Worm (Caenorhabditis elegans) whole organism, dauer: Measurements from ENCODE around the gene btb-12.

Source experiments
- unc-62 ChIP-seq: sonication (generic microtip); optimal IDR thresholded peaks from 2 replicates; lab custom pipeline; 2017; ENCODE audit warnings: missing biosample characterization, missing genetic modification reagents, missing genetic modification characterization

Gene btb-12

DNA sequence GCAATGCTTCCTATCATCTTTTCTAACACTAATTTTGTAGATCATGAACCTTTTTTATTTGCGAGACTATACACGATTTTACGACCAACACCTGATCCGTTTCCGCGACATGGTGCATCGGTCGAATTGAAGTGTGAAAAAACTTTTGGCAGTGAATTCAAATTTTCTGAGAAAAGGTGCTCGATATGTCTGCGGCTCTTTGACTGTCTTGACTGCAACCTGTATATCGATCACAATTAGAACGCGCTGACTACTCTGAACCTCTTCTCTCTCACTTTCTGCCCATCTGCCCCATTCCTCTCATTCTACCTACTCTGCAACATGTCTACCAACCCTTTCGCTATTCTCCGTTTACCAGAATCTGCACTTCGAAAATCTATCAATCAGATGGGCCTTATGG is 27.2 kb downstream of the btb-12 start, which contains the start of gene fbxb-26:
Gene fbxb-26 (plus strand): TSS at position 301 of the 400 bp plus-strand sequence.
- TF ChIP-seq unc-62: no peak

DNA sequence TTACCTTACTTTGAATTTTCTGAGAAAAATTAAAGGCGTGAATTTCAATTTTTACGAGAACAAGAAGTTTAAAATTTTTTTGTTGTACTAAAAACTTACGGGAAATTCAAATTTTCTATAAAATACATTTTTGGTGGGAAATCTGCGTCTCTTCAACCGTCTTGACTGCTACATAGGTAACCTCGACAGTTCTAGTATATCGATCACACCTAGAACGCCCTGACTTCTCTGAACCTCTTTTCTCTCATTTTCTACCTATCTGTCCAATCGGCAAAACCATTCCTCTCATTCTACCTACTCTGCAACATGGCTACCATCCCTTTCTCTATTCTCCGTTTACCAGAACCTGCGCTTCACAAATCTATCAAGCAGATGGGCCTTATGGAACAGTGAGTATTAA is 28.7 kb downstream of the btb-12 start, which contains the start of gene fbxb-25:
Gene fbxb-25 (plus strand): TSS at position 301 of the 400 bp plus-strand sequence.
- TF ChIP-seq unc-62: no peak

DNA sequence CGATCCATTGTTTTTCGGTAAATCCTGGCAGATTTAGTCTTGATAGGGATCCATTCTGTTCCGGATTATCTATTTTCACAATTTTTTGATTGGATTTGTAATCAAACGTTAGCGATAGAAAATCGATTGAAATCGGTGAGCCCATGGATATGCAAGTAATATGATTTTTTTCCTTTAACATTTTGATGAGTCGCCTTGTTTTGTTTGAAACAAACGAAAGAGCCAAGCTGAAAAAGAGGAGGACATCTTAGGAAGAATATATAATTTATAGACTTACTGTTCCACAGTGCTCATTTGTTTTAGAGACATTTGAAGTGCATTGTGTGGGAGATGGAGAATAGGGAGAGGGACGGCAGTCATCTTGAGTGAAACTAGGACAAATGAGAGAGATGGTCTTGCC is 33.8 kb downstream of the btb-12 start, which contains the start of the genes fbxb-18 and fbxb-19:
Gene fbxb-18 (minus strand): TSS at position 101 of the 400 bp plus-strand sequence.
Gene fbxb-19 (minus strand): TSS at position 369 of the 400 bp plus-strand sequence.
- TF ChIP-seq unc-62: no peak

DNA sequence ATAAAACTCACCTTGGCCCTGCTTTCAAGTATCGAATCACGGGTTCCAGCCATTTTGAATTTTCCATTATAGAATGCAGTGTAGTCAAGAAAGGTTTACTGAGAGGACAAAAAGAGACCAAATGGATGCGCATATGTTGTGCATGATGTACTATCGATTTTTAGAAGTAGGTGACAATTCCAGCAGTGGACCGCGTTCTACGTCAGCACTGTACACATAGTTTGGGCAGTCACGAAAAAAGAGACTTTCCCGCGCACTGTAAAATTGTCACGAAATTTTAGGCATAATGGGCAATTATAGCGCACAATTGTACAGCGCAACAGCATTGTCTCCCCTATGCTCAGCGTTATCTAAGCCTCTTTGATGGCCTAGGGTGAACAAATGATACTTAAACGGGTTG is 36.0 kb downstream of the btb-12 start, which contains the start of gene fbxc-22:
Gene fbxc-22 (minus strand): TSS at position 101 of the 400 bp plus-strand sequence.
- no peak for TF ChIP-seq unc-62

DNA sequence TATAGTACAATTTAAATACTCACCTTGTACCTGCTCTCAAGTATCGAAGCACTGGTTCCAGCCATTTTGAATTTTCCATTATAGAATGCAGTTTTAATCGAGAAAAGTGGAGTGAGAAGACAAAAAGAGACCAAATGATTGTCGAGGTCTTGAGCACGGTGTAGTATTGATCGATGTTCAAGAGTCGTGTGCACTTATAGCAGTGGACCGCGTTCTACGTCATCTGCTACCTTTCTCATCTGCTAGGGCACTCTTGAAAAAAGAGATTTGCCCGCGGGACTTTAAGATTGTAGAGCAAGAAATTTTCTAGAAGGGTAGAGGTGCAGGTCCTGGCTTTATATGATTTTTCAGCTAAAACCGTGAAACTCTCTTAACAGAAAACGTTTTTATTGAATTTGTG is 37.8 kb downstream of the btb-12 start, which contains the start of gene fbxc-21:
Gene fbxc-21 (minus strand): TSS at position 101 of the 400 bp plus-strand sequence.
- TF ChIP-seq unc-62: no peak

DNA sequence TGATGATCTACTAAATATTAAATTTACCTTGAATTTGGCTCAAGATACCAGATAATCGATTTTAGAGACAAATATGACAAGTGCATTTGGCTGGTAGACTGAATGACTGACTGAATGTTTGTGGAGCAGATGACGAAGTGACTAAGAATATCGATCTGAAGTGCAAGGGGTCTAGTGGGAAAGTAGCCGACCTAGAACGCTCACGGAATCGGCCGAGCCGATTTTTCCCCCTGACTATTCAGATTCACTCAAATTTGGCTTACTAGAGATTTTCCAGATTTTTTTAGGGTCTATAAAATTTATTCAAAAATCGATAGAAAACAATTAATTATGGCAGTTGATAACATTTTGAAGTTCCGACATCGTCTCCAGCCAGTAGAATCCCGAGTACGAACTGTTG is 39.5 kb downstream of the btb-12 start, which contains the start of gene fbxc-26:
Gene fbxc-26 (minus strand): TSS at position 101 of the 400 bp plus-strand sequence.
- TF ChIP-seq unc-62: no peak

DNA sequence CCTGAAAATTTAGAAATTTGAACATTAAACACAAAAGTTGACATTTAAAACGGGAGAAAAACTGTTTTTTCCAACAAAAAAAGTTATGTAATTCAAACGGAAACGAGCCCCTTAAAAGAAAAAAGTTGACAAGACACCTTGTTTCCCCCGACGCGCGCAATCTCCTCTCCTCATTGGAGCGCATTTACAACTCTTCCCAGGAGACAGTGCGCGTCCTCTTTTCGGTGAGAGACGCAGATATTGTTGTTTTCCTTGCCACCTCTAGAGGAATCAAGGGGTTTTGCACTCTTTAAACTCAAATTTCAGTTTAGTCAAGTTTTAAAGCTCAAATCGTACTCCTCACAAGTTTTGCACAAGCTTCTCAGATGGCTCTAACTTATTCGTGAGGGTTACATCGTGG is 40.8 kb downstream of the btb-12 start, which contains the start of gene F58E1.13:
Gene F58E1.13 (minus strand): TSS at position 12 of the 400 bp plus-strand sequence.
- TF ChIP-seq unc-62: no peak

DNA sequence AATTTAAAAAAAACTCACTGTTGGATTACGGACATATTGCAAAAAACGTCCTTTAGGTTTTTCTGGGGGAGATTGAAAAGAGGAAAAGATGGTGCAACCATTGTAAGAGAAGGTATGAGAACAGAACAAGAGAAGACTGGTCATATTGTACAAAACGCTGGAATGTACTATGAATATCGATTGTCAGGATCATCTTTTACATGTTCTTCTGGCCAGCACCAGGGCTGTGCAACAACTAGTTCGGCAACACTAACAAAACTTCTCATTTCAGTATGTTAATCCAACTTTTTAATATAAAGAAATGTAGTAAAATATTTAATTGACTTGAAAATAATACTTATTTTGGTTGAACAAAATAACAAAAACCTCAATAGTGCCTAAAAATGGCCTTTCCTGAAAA is 48.3 kb downstream of the btb-12 start, which contains the start of gene fbxb-47:
Gene fbxb-47 (minus strand): TSS at position 101 of the 400 bp plus-strand sequence.
- no peak for TF ChIP-seq unc-62
